Worm (Caenorhabditis elegans) whole organism, late embryonic: Measurements from ENCODE around the gene R03G8.1.
"Not testable (repeated sequence)": the region's sequence is repeated elsewhere in the genome, so short reads cannot be mapped to it uniquely, and the experiment has no call there.

ENCODE experiments used
- F13H6.1 ChIP-seq: sonication (generic microtip); optimal IDR thresholded peaks from 2 replicates; lab custom pipeline; 2016; ENCODE audit warnings: missing genetic modification characterization, missing compliant biosample characterization
- ama-1 ChIP-seq: fragments of 150-350 bp; optimal IDR thresholded peaks from 2 replicates; lab custom pipeline; 2014
- ceh-45 ChIP-seq: fragments of 200-800 bp; sonication (Bioruptor generic); IDR thresholded peaks from 2 replicates; pipeline ENCODE4 v1.3.6; 2022; ENCODE audit warnings: missing genetic modification reagents, missing genetic modification characterization, missing compliant biosample characterization
- odd-2 ChIP-seq: sonication (generic microtip); optimal IDR thresholded peaks from 2 replicates; lab custom pipeline; 2017; ENCODE audit warnings: antibody characterized with exemption, mild to moderate bottlenecking, missing genetic modification characterization, missing compliant biosample characterization
- tbx-2 ChIP-seq: sonication (generic microtip); optimal IDR thresholded peaks from 2 replicates; lab custom pipeline; 2016; ENCODE audit warnings: missing genetic modification characterization, missing compliant biosample characterization
- unc-86 ChIP-seq: sonication (generic microtip); optimal IDR thresholded peaks from 2 replicates; lab custom pipeline; 2016; ENCODE audit warnings: missing genetic modification characterization, missing compliant biosample characterization

DNA sequence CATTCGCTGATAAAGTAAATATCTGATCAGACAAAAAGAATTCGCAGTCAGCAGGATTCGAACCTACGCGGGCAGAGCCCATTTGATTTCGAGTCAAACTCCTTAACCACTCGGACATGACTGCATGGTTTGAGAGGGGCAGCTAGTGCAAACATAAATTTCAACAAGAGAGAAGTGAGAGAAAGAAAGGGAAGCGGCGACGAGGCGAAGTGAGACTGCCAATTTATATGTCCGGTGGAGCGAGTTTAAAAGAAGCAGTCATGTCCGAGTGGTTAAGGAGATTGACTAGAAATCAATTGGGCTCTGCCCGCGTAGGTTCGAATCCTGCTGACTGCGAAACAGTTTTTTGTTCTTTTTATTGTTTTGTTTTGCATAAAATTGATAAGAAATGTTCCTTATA, 38.0 kb upstream of the R03G8.1 start:
- TF ChIP-seq tbx-2 (peak; percentile 88), odd-2 (tag; lab: Kevin White, UChicago) (peak; percentile 46), F13H6.1 (peak; percentile 88), ceh-45 (GFP tag; lab: Robert Waterston, UW) (peak; percentile 97), unc-86 (tag; lab: Kevin White, UChicago) (peak; percentile 79)
- not testable (repeated sequence) for TF ChIP-seq ama-1 (lab: Kevin White, UChicago)
